Worm (Caenorhabditis elegans): Measurements from ENCODE around the gene aat-4.

DNA sequence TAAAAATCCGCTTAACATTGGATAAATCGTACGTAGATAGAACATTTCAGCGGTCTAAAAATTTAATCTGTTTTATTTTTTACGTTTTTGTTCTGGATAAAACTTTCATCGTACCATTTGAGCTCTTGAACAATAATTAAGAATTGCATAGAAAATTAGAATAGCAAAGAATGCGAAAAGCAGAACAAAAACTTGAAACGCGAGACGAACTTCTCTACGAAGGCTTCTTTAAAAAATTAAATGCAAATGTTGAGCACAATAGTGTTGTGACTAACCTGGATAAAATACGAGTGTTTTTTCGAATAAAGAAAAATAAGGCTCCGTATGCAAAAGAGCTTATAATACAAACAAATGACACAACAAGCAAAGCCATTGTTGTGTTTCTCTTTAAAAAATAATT, 24.0 kb upstream of the aat-4 start:
- TF ChIP-seq tbx-11 (GFP tag; IDR thresholded peaks at IDR 0.05) (no peak), sea-1 (GFP tag; conservative IDR thresholded peaks at IDR 0.05) (no peak), pes-1 (GFP tag; IDR thresholded peaks at IDR 0.05) (no peak), B0310.2 (tag; optimal IDR thresholded peaks at IDR 0.05) (no peak), ama-1 (optimal IDR thresholded peaks at IDR 0.05) (no peak)
